Fruit fly (Drosophila melanogaster): ENCODE data around the gene CG9399.

CG9399 gene

DNA sequence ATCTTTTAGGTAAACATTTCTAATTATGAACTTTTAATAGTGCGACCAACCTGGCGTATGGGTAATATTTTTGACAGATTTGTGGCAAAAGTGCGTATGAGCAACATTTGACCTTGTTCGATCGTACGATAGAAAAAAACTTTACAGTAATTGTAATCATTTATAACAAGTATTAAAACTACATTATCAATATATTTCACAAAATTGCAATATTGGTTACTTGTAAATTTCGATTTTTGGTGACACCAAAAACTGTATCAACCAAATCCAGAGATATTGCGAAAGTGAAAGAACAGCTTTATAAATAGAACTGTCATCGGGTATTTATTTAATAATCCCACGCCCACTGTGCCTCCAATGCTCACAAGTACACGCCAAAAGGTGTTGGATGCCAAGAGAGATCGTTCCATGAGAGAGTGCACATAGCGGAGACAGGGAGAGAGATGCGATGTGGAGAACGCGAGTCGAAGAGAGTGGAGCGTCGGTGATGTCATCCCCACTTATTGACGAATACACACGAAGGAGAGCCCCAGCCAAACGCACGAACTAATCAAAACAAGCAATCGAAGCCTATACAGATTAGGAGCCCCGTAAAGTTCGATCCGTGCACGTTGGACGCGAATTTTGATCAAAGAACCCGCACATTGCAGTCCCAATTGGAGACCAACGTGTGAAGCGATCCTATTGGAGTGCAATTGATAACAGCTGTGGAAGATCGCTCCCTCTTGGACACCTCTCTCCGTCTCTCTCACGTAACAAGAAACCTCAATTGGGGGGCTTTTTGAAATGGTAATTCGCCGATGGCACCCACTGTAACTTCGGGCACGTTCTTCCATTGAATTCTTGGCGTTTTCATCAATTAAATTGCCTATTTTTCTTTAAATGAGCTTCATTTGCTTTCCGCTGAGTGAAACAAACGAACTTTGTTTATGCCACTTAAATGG, 40.6 kb downstream of the CG9399 start (continued):
- TF ChIP-seq CG17829 (tag; optimal IDR thresholded peaks at IDR 0.05) (peak; percentile 96), CG14050 (GFP tag; IDR thresholded peaks at IDR 0.05) (peak; percentile 74), Nf-YB (GFP tag; optimal IDR thresholded peaks at IDR 0.05) (peak; percentile 86), crp (GFP tag; optimal IDR thresholded peaks at IDR 0.05) (peak in 1 of 2 experiments; percentile 70), crc (GFP tag; optimal IDR thresholded peaks at IDR 0.05) (peak; percentile 86), CG3995 (GFP tag; optimal IDR thresholded peaks at IDR 0.05) (peak; percentile 79), toy (GFP tag; IDR thresholded peaks at IDR 0.05) (peak; percentile 58), E2f2 (GFP tag; IDR thresholded peaks at IDR 0.05) (peak; percentile 73), HLH4C (GFP tag; IDR thresholded peaks at IDR 0.05; ENCODE audit: partially characterized antibody) (no peak), vnd (GFP tag; IDR thresholded peaks at IDR 0.05; ENCODE audit: partially characterized antibody) (0 out of 3 replicates have a peak, but pooled peaks have one; percentile 28), nerfin-2 (GFP tag; IDR thresholded peaks at IDR 0.05; ENCODE audit: partially characterized antibody) (0 out of 2 replicates have a peak, but pooled peaks have one; percentile 34), CG10274 (GFP tag; optimal IDR thresholded peaks at IDR 0.05) (peak; percentile 94), croc (GFP tag; conservative IDR thresholded peaks at IDR 0.05) (peak; percentile 85), CG16813 (GFP tag; IDR thresholded peaks at IDR 0.05; ENCODE audit: partially characterized antibody) (no peak), CG9876 (GFP tag; optimal IDR thresholded peaks at IDR 0.05) (peak; percentile 67), hb (GFP tag; IDR thresholded peaks at IDR 0.05; ENCODE audit: partially characterized antibody) (no peak), zen (tag; optimal IDR thresholded peaks at IDR 0.05) (peak; percentile 72), CG6254 (GFP tag; optimal IDR thresholded peaks at IDR 0.05) (peak; percentile 89), CG15269 (tag; optimal IDR thresholded peaks at IDR 0.05) (peak; percentile 97), CG8281 (tag; optimal IDR thresholded peaks at IDR 0.05) (peak; percentile 83), Kr (GFP tag; optimal IDR thresholded peaks at IDR 0.05) (no peak), CG6813 (GFP tag; optimal IDR thresholded peaks at IDR 0.05) (peak; percentile 96), Ptx1 (GFP tag; IDR thresholded peaks at IDR 0.05) (peak; percentile 94), CG1603 (tag; optimal IDR thresholded peaks at IDR 0.05) (peak; percentile 74), disco-r (GFP tag; optimal IDR thresholded peaks at IDR 0.05) (peak; percentile 86), Vsx1 (GFP tag; optimal IDR thresholded peaks at IDR 0.05) (peak; percentile 93), Sry-δ (GFP tag; optimal IDR thresholded peaks at IDR 0.05) (peak; percentile 41), CG7786 (GFP tag; optimal IDR thresholded peaks at IDR 0.05) (peak; percentile 90), CG8944 (GFP tag; optimal IDR thresholded peaks at IDR 0.05) (peak; percentile 82), grn (GFP tag; optimal IDR thresholded peaks at IDR 0.05) (peak; percentile 38), insv (GFP tag; optimal IDR thresholded peaks at IDR 0.05) (peak; percentile 40 to 78), CG33557 (GFP tag; optimal IDR thresholded peaks at IDR 0.05) (peak; percentile 84), CG6689 (GFP tag; IDR thresholded peaks at IDR 0.05) (peak; percentile 94), dati (GFP tag; IDR thresholded peaks at IDR 0.05) (peak; percentile 41; the same call in 1 of the 2 replicates), sens (GFP tag) (peak; percentile 99), Hr78 (GFP tag; optimal IDR thresholded peaks at IDR 0.05) (peak in 1 of 2 experiments; percentile 94), Bdp1 (GFP tag; optimal IDR thresholded peaks at IDR 0.05) (peak; percentile 84), pan (optimal IDR thresholded peaks at IDR 0.05) (no peak), pan (GFP tag; optimal IDR thresholded peaks at IDR 0.05 in 1 of 2, IDR thresholded peaks at IDR 0.05 in 1 of 2) (peak in 1 of 2 experiments; percentile 86), CG3163 (GFP tag; optimal IDR thresholded peaks at IDR 0.05) (peak; percentile 63), CG10321 (GFP tag; IDR thresholded peaks at IDR 0.05) (peak; percentile 43; the same call in 1 of the 2 replicates), CG17802 (tag; optimal IDR thresholded peaks at IDR 0.05) (peak; percentile 74), dm (GFP tag; optimal IDR thresholded peaks at IDR 0.05) (peak; percentile 74), cas (GFP tag; IDR thresholded peaks at IDR 0.05) (peak; percentile 61), pfk (GFP tag; optimal IDR thresholded peaks at IDR 0.05) (peak; percentile 27), nom (GFP tag; optimal IDR thresholded peaks at IDR 0.05) (peak; percentile 87), HLHmδ (GFP tag; optimal IDR thresholded peaks at IDR 0.05) (peak; percentile 39)

Data from whole organism, embryonic.